Worm (Caenorhabditis elegans): ENCODE data around the gene C25E10.5.

DNA sequence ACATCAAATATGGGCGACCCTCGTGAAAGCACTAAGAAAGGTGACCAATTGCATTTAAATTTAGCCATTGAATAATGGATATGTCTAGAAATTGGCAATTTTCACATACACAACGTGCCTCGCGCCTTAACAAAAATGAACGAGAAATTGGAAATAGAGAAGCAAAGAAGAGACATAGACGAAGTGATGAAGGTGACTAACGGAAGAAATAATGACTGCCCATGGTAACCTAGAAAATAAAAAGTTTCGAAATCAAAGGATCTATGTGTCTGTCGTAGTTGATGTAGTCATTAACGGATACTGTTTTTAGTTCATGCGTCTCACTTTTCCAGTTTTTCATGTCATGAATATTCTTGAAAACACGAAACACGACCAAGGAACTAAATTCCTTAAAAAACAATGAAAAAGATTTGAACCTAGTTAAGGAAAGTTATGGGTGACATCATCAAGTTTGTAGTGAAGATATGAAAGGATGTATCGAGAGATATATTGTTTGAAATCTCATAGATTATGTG lies 47.8 kb downstream of the C25E10.5 start:
- TF ChIP-seq hmg-1.1 (GFP tag; IDR thresholded peaks at IDR 0.05) (no peak), nhr-237 (tag; optimal IDR thresholded peaks at IDR 0.05) (no peak), lin-15B (tag; optimal IDR thresholded peaks at IDR 0.05) (no peak), ama-1 (optimal IDR thresholded peaks at IDR 0.05) (no peak), F26F4.8 (GFP tag; conservative IDR thresholded peaks at IDR 0.05) (no peak), nhr-76 (tag; optimal IDR thresholded peaks at IDR 0.05) (no peak), nhr-28 (tag; optimal IDR thresholded peaks at IDR 0.05) (peak; percentile 66), egl-43 (GFP tag; IDR thresholded peaks at IDR 0.05) (no peak), zag-1 (tag; optimal IDR thresholded peaks at IDR 0.05) (no peak), unc-62 (GFP tag; optimal IDR thresholded peaks at IDR 0.05 in 1 of 2) (peak in 1 of 2 experiments; percentile 53), unc-62 (tag; optimal IDR thresholded peaks at IDR 0.05) (no peak), aly-2 (tag; optimal IDR thresholded peaks at IDR 0.05) (no peak), unc-130 (GFP tag; optimal IDR thresholded peaks at IDR 0.05) (no peak), pha-4 (GFP tag; IDR thresholded peaks at IDR 0.05) (no peak), pha-4 (tag; optimal IDR thresholded peaks at IDR 0.05) (no peak)
